Fruit fly (Drosophila melanogaster) whole organism, larva: ENCODE measurements around the gene CG7715.

Source experiments
- noc ChIP-seq: fragments of 200-800 bp; sonication (Bioruptor generic); optimal IDR thresholded peaks from 3 replicates; lab custom pipeline; 2019; ENCODE audit warnings: missing biosample characterization, mild to moderate bottlenecking, missing genetic modification characterization, moderate library complexity

CG7715 gene

DNA sequence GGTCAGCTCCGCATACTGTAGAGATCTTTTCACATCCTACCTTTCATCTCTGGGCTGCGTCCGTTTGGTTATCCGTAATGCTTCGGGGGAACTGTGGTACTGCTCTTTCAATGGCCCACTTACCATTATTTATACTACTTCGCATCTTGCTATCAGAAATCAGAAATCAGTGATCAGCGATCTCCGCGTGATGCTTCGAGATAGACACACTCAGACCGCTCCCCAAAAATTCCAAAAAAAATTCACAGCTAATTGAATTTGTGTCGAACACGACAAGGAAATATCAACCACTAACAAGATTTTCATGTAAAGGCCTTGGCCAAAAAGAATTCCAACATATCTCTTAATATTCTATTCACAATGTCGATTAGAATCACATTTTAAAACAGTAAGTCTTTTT is at the start of gene CG7715:
Gene CG7715, minus strand, starts transcription at position 101 of the 400 bp plus-strand sequence.
- TF ChIP-seq noc (tag; lab: Kevin White, UChicago) = no peak

DNA sequence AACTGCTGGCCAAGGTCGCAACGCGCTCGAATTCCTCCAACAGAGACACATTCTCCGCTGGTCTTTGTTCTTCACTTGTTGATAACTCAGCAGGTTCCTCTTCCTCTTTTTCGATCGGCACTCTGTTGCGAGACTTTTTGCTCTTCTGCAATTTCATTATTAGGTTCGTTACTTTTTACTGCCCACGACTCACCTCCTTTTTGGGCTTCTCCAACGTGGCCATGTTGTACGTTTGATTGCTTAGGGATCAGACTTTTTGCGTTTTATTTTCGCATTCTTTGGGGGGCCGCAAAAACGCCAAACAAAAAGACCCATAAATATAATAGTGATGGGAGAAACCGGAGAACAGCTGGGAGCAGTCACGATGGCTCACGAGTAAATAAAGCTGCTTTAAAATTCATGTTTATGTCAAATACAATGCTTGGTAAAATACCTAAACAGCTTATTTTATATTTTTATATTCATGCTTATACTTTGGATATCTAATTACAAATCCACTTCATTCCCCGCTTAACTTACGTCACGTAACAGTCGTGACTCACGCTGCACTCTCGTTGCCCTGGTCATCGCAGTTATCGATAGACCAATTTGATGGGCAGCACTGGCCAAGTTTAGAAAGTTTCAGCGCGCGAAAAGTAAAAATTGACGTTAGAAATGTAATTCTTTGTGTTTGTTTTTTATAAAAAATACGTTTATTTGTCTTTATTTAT is 30.4 kb upstream of the CG7715 start, which contains the start of gene Epg5:
Gene Epg5, minus strand, starts transcription at position 326 of the 710 bp plus-strand sequence.
- no peak for TF ChIP-seq noc (tag; lab: Kevin White, UChicago)

DNA sequence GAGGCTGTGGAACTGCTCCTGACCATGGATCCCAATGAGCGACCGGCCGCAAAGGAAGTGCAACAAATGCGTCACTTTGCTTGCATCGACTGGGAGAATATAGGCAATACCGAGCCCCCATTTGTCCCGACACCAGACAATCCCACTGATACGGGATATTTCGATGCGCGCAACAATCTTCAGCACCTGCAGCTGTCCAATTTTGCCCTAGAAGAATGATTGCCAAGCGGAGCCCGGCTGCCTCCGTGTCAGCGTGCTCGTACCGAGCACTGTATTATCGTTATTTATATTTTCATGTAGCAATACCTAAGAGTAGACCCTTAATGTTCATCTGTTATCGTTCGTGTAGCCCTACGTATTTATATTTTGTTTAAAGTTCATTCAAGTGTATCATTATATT is 21.5 kb upstream of the CG7715 start:
- TF ChIP-seq noc (tag; lab: Kevin White, UChicago) = no peak

DNA sequence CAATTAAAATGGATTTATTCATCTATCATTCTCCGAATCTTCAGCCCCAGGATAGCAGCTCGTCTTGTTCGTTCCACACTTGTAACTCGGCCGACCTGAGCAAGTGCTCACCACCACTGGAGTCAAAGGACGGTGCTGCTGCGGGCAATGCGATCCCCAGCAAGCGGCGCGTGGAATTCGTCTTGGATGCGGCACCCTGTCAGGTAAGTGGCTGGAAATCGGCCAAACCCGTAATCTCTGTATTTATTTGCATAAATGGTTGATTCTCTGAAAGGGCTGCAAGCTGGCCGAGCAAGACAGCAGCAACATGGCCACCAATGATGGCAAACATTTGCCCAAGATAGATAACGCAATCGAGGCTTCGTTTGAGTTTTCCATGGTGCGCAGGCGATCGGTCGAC is 19.8 kb upstream of the CG7715 start:
- TF ChIP-seq noc (tag; lab: Kevin White, UChicago) = no peak

DNA sequence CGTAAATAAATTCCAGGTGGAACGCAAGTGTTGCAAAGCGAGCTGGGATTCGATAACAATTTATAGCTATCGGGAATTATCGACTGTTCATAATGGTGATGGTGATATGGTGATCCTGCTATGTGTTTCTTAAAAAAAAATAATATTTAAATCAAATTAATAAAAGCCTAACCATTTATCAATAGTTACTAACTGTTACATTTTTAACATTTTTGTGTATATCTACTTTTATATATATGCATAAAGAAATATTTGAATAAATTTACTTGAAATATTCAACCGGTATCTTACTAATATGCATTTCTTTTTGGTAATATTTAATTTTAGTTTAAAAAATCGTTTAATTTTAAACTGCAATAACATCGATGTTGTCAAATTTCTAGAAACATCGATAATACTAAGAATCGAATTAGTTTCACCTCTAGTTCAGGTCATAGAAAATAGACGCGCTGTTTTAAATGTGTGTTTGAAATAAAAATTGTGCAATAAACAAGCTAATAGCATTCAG is 17.7 kb upstream of the CG7715 start, which contains the start of the genes PGS1 and gwl:
Gene PGS1, minus strand, starts transcription at position 81 of the 508 bp plus-strand sequence.
Gene gwl, plus strand, starts transcription at position 410 of the 508 bp plus-strand sequence.
- no peak for TF ChIP-seq noc (tag; lab: Kevin White, UChicago)

DNA sequence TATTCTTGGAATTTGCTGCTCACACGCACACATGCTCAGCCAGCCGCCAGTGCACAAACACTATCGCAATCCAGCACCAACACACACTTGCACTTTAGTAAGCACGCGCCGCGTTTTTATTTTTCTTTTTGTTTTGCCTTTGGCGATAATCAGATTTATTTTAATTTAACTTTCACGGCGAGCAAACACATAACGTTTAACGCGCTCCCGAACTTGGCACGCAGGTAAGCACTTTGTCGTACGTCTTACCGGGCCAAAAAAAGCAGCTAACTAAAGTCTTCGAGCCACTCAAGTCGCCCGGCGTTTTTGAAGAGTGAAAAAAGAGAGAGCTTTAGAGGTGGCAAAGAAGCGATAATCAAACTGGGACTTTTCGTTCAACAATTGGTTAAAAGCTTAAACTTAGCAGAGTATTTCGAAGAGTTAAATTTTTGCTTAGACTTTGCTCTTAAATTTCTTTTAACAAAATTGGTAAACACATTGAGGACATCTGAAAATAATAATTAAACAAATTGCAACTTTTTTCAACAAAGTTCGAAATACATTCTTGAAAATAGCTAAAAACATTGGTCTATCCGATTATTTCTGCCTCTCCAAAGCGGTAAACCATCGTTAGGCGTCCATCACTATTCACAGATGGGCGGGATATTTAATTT is 15.1 kb upstream of the CG7715 start, which contains the start of gene Mekk1:
Gene Mekk1, minus strand, starts transcription at position 325 of the 653 bp plus-strand sequence.
- peak; percentile 62 for TF ChIP-seq noc (tag; lab: Kevin White, UChicago)

DNA sequence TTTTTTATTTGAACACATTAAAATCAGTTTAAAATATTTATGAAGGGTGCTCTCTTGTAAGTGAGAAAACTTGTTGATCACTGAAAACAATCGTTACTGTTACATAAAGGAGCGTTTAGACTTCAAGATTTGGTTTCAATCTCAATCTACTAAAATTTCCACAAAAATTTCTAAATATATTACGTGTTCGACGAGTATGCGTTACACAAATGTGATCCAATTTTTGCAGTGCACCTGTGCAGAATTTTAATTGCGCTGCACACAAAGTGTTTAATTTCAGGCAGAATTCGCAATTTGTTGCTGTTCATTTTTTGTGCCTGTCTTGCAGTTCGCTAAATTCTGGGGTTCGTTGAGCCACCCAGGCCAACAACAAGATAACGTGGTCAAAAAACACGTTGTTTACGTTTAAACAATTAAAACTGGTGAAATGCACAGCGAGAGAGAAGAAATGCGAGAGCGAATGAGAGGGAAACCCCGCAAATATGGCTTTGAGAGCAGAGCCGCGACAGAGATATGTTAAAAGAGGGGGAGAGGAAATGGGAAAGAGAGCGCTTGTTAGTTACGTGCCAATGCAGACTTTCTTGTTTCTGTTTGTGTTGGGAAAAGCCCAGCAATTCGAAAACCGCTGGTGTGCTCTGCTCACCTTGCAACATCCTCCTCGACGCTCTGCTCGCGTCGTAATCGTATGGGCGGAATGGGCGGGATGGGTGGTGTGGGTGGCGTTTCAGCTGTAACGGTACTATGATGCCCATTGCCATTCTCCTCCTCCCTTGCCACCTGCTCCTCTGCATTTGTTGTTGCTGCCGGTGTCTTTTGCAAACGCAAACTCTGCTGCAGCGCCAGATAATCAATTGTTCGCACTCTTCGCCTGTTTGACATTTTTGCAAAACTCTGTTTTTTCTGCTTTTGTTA is 14.3 kb upstream of the CG7715 start:
- no peak for TF ChIP-seq noc (tag; lab: Kevin White, UChicago)

DNA sequence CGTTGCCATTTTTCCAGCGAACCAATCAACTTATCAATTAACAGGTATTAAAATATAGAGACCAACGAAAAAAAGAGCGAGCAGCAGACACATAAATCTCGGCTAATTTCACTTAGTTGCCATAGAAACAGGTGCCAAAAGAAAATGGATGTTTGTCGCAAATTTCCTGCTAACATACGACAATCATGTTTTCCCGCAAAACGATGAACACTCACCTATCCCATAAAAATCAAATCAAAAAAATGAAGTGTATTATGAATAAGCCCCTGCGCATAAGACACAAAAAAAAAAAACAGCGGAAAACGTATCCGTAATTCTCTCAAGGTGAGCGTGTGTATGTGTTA is 13.5 kb upstream of the CG7715 start:
- TF ChIP-seq noc (tag; lab: Kevin White, UChicago) = no peak

DNA sequence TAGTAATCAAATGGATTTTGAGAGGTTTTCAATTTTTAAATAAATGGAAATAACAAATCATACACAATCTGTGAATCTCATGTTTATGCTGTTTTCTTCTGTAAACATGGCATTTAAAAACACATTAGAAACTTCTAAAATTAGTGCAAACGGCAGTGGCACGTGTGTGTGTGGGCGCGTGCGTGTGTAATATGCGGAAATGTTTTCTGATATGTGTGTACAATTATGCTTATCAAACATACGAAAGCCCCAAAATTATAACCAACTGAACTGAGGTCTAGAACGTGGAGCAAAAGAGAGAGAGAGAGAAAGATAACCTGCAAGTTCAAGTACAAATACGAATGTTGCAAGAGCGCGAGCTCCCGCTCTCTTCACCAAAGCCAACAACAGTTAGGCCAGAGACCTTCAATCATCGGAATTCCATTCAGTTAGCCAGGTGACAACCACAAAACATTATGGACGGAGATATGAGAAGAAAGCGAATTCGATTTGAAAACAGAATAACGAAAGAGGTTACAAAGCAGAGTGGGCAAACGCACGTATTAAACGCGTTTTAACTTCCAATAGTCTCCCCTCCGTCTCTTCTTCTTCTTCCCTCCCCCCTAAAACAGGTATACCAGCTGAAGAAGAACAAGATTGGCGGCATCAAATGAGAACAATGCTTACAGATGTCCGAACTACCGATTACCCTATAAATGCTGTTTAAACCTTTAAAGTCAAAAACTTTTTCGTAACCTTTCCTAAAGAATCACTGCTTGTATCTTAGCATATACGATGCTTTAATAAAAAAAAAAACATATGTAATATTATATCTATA is 13.0 kb upstream of the CG7715 start:
- peak; percentile 99 for TF ChIP-seq noc (tag; lab: Kevin White, UChicago)

DNA sequence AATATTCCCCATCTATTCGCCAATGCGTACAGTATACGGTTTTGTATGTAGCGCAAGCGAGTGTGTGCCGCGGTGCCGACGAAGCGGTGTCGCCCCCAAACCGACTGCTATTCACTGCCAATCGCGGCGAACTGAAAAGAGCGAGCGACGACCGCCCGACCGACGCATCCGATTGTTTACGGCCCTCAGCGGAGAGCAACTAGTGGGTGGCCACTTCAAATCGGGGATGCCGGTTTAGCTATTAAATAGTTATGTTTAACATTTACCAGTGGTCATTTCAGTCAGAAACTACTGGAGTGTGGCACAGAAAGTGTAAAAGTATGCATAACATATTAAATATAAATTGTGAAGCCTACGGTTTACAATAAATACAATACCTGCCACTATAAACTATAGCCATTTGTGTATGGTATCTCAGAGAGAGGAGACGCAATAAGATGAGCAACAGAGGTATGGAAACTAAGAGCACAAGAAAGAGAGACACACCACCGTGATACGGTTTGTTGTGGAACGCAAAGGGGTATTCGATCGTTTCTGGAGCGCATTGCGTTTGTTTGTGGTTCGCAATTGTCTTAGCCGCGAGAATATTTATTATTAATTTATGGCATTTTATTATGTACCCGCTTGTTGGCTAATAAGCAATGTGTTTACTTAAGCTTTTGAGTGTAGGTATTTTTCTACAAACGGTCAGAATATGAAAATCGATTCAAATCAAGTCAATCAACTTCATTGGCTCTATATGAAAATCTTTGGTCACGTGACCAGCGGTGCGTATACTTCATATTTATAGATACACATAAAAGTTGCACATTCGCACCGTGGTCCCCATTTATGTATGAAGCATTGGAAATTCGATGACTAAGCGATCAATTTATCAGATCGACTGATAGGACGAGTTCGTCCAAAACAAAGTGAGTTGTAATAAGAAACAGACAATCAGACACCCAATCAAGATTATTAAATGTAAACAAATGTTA is 12.0 kb upstream of the CG7715 start:
- TF ChIP-seq noc (tag; lab: Kevin White, UChicago) = peak; percentile 63

DNA sequence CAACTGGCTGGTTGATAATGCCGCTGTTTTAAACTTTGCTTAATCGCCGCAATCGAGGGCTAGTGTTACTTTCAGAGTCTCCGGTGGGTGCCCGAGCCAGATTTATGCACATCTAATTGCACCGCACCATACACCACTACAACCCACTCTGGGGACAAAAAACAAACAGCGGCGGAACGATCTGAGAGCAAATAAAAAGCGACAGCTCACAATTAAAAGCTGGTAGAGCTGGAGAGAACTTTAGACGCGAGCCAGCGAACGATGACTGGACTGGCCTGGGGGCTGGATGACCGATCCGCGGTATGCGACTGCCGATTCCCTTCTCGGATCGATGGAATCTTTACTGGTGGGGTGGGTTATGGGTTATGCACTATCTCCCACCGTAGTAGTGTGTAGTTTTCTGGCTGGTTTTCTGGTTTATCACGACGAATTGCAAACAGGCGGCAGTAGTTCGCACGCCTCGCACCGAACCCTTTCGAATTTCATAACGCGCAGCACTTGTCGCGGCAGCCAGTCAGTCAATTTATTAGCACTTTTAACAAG is 11.2 kb upstream of the CG7715 start:
- TF ChIP-seq noc (tag; lab: Kevin White, UChicago) = no peak

DNA sequence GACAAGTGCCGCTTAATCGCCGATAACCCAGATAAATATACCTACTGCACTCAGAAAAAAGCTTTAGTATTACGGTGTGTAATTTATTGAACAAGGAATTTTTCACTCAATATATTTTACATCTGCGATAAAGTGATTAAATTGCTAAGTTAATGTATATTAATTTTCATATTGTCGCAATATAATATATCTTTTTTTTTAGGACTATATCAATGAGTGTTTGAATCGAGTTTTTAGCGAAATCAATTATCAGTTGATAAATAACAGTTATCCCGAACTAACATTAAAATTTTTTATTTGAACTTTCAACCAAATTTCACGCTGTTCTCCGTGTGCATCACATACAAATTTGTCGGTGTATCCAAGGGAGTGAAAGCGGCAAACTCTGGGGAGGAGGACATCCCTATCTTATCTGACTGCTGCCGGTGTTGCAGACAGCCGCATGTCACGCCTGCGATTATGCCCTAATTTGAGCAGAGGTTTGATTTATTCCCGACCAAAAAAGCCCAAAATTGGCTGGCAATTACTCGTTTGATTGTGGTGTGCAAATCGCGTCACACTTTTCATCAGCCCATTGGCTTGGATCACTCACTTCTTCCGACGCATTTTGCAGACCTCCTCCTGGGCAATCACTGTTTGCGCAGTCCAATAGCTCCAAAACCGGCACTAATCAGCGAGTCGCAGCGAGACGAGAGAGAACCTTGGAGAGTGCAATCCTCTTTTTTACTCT is 10.6 kb upstream of the CG7715 start:
- TF ChIP-seq noc (tag; lab: Kevin White, UChicago) = no peak

DNA sequence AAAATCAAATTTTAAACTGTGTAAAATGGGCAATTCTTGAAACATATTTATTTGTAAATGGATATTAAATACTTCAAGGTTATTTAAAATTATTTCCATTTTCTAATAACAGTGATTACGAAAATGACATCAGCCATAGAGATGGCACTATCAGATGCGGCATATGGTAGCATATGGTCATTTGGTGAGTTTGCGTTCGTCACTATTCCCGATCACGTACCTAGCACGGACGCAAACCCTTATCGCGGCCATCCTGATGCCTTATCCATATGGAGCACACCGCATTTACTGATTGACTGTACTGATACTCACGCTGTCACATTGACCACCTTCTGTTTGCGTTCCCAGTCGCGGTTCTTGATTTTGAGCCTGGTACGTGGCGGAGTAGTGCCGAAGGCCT is 9.8 kb upstream of the CG7715 start:
- no peak for TF ChIP-seq noc (tag; lab: Kevin White, UChicago)
